Fruit fly (Drosophila melanogaster) S2 (cell line): Measurements from ENCODE around the gene Dscam4.

Experiments
- CG8478 ChIP-seq: fragments of >200 bp; optimal IDR thresholded peaks from 2 replicates; lab custom pipeline; 2018
- CTCF ChIP-seq, 2 experiments: fragments of >200 bp; optimal IDR thresholded peaks; 2 replicates each; lab custom pipeline; 2018

DNA sequence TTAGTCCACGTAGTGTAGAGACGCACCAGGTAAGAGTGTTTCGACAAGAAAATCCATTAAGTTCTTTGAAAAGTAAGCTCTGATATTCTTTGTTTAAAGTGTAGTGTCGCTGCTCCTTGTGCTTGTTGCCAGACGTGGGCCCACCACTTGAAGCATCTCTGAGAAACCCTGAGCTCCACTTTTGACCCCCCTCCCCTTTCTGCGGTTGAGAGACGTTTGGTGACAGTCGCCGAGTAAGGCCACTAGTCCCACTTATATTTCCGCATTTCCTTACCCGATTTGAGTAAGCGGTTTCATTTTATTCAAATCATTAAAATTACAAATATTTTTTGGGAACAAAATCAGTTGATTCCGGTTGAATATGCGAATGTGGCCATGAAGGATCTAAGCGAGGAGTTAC is 26.9 kb upstream of the Dscam4 start, which contains the start of gene CG8006:
- TF ChIP-seq CTCF (optimal IDR thresholded peaks at IDR 0.05; lab: Kevin White, UChicago) (no peak), CG8478 (no peak)
